Worm (Caenorhabditis elegans) whole organism, midembryonic: ENCODE results near the gene C27B7.2.
A peak's percentile ranks its signal among the peaks of the same experiment; 100 is the strongest.

Experiments
- T22C8.4 ChIP-seq: fragments of 200-800 bp; sonication (Bioruptor generic); IDR thresholded peaks from 2 replicates; pipeline ENCODE4 v1.3.6; 2022; ENCODE audit warnings: missing genetic modification characterization, missing compliant biosample characterization
- cog-1 ChIP-seq: sonication (generic microtip); optimal IDR thresholded peaks from 2 replicates; lab custom pipeline; 2016; ENCODE audit warnings: missing genetic modification characterization, missing compliant biosample characterization
- flt-1 ChIP-seq: fragments of 200-800 bp; sonication (Bioruptor generic); IDR thresholded peaks from 2 replicates; pipeline ENCODE4 v1.3.6; 2022; ENCODE audit warnings: missing genetic modification characterization, missing compliant biosample characterization
- klf-2 ChIP-seq: fragments of 200-800 bp; sonication (Bioruptor generic); conservative IDR thresholded peaks from 2 replicates; pipeline ENCODE4 v1.3.6; 2022; ENCODE audit warnings: missing genetic modification reagents, missing genetic modification characterization, missing compliant biosample characterization
- med-1 ChIP-seq: sonication (generic microtip); optimal IDR thresholded peaks from 2 replicates; lab custom pipeline; 2017; ENCODE audit warnings: missing genetic modification characterization, mild to moderate bottlenecking, missing compliant biosample characterization, antibody characterized with exemption, missing genetic modification reagents; ENCODE audit not compliant: insufficient read depth
- ref-1 ChIP-seq: fragments of 200-800 bp; sonication (Bioruptor generic); conservative IDR thresholded peaks from 2 replicates; pipeline ENCODE4 v1.3.6; 2022; ENCODE audit warnings: missing genetic modification reagents, missing genetic modification characterization, missing compliant biosample characterization
- tab-1 ChIP-seq: fragments of 200-800 bp; sonication (Bioruptor generic); IDR thresholded peaks from 2 replicates; pipeline ENCODE4 v1.3.6; 2022; ENCODE audit warnings: missing genetic modification characterization, missing compliant biosample characterization
- ztf-23 ChIP-seq: fragments of 200-800 bp; sonication (Bioruptor generic); IDR thresholded peaks from 2 replicates; pipeline ENCODE4 v1.3.6; 2022; ENCODE audit warnings: missing genetic modification reagents, missing genetic modification characterization, missing compliant biosample characterization
- ztf-29 ChIP-seq: fragments of 200-800 bp; sonication (Bioruptor generic); IDR thresholded peaks from 2 replicates; pipeline ENCODE4 v1.3.6; 2022; ENCODE audit warnings: missing genetic modification reagents, missing genetic modification characterization, missing compliant biosample characterization

C27B7.2 gene

ce11 chrIV:8888525-8889026 lies 4.1 kb upstream of the C27B7.2 start, which contains the start of gene oma-1:
oma-1 (plus strand) TSS chrIV:8888976.
- TF ChIP-seq flt-1 (GFP tag; lab: Robert Waterston, UW) (no peak), ref-1 (GFP tag; lab: Robert Waterston, UW) (no peak), ztf-23 (GFP tag; lab: Robert Waterston, UW) (no peak), cog-1 (tag; lab: Kevin White, UChicago) (no peak), T22C8.4 (GFP tag; lab: Robert Waterston, UW) (no peak), tab-1 (GFP tag; lab: Robert Waterston, UW) (no peak), klf-2 (GFP tag; lab: Robert Waterston, UW) (no peak), ztf-29 (GFP tag; lab: Robert Waterston, UW) (no peak), med-1 (GFP tag; lab: Kevin White, UChicago) (no peak)

- TF ChIP-seq klf-2 (GFP tag; lab: Robert Waterston, UW), result no peak
- peak; percentile 36; the same call in 1 of the 2 replicates for TF ChIP-seq ztf-29 (GFP tag; lab: Robert Waterston, UW)
- no peak for TF ChIP-seq tab-1 (GFP tag; lab: Robert Waterston, UW)
- no peak for TF ChIP-seq ref-1 (GFP tag; lab: Robert Waterston, UW)
- TF ChIP-seq flt-1 (GFP tag; lab: Robert Waterston, UW), result no peak
- no peak for TF ChIP-seq T22C8.4 (GFP tag; lab: Robert Waterston, UW)
These were observed 1.5 kb upstream of the C27B7.2 start, which contains the start of gene spr-2 for ce11 chrIV:8891131-8891530. spr-2 (plus strand) TSS chrIV:8891462.

DNA sequence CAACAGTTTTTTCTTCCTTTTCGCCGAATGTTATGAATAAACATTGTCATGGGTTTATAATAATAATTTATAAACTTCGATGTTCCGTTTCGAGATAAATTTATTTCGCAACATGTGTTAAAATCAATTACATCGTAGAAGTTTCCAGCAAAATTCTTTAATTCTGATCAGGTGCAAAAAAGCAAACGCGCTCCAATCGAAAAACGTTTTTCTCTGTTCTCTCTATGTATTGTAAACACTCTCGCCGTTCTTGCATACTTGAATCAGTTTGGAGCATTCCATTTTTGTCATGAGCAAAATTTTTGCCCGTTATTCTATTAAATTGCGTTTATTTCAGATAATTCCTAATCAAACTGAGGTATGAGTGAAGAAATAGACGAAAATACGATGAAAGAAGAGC lies 1.1 kb downstream of the C27B7.2 start, which contains the start of gene rad-54.L2:
Gene rad-54.L2 (plus strand): TSS at position 332 of the 400 bp plus-strand sequence.
- no peak for TF ChIP-seq ztf-23 (GFP tag; lab: Robert Waterston, UW)
- TF ChIP-seq T22C8.4 (GFP tag; lab: Robert Waterston, UW), result no peak
- TF ChIP-seq ref-1 (GFP tag; lab: Robert Waterston, UW), result no peak
- TF ChIP-seq tab-1 (GFP tag; lab: Robert Waterston, UW), result no peak
- no peak for TF ChIP-seq flt-1 (GFP tag; lab: Robert Waterston, UW)
- no peak for TF ChIP-seq cog-1 (tag; lab: Kevin White, UChicago)
- TF ChIP-seq med-1 (GFP tag; lab: Kevin White, UChicago), result no peak
- no peak for TF ChIP-seq ztf-29 (GFP tag; lab: Robert Waterston, UW)
- TF ChIP-seq klf-2 (GFP tag; lab: Robert Waterston, UW), result no peak

DNA sequence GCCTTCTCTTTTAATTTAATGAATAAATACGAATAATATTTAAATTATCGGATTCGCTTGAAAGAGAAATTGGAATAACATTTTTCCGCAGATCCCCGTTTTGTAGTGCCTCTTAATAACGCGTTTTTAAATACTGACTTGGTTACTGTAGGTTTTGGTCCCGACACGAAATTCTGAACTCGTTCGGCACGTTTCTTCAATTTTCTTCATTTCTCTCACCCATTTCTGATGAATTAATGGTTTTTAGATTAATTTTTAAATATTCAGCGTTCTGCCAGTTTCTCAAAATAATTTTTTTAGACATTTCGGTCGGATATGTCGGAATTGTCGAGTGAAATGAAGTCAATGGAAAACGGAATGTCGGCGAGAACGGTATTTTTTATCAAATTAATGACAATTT lies 8.7 kb downstream of the C27B7.2 start, which contains the start of gene C27B7.5:
Gene C27B7.5 (plus strand): TSS at position 301 of the 400 bp plus-strand sequence.
- TF ChIP-seq cog-1 (tag; lab: Kevin White, UChicago), result no peak
- no peak for TF ChIP-seq flt-1 (GFP tag; lab: Robert Waterston, UW)
- no peak for TF ChIP-seq ztf-23 (GFP tag; lab: Robert Waterston, UW)
- no peak for TF ChIP-seq klf-2 (GFP tag; lab: Robert Waterston, UW)
- TF ChIP-seq med-1 (GFP tag; lab: Kevin White, UChicago), result no peak
- TF ChIP-seq T22C8.4 (GFP tag; lab: Robert Waterston, UW), result no peak
- TF ChIP-seq tab-1 (GFP tag; lab: Robert Waterston, UW), result no peak
- no peak for TF ChIP-seq ref-1 (GFP tag; lab: Robert Waterston, UW)
- no peak for TF ChIP-seq ztf-29 (GFP tag; lab: Robert Waterston, UW)

DNA sequence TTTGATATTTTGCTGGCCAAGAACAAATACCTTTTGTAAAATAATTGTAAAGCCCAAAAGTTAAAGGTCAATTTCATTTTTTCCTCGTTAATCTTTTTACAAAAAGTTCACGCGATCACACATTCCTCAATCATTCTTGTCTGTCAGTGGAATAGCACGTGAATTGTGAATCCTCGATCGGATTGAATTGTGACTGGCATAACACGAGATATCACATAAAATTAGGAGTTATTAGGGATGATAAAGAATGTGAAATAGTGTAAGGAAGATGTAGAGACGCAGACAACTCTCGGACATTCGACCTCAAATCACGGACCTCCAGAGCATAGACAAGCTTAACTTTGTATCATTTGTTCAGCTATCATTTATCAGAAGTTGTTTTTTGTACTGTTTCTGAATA lies 13.5 kb downstream of the C27B7.2 start, which contains the start of gene C27B7.6:
Gene C27B7.6 (minus strand): TSS at position 182 of the 400 bp plus-strand sequence.
- TF ChIP-seq med-1 (GFP tag; lab: Kevin White, UChicago) (no peak), T22C8.4 (GFP tag; lab: Robert Waterston, UW) (no peak), ref-1 (GFP tag; lab: Robert Waterston, UW) (no peak), tab-1 (GFP tag; lab: Robert Waterston, UW) (no peak), ztf-29 (GFP tag; lab: Robert Waterston, UW) (no peak), ztf-23 (GFP tag; lab: Robert Waterston, UW) (no peak)

- TF ChIP-seq med-1 (GFP tag; lab: Kevin White, UChicago) (no peak), ref-1 (GFP tag; lab: Robert Waterston, UW) (no peak), ztf-23 (GFP tag; lab: Robert Waterston, UW) (no peak), klf-2 (GFP tag; lab: Robert Waterston, UW) (no peak), tab-1 (GFP tag; lab: Robert Waterston, UW) (no peak), T22C8.4 (GFP tag; lab: Robert Waterston, UW) (no peak), cog-1 (tag; lab: Kevin White, UChicago) (no peak), ztf-29 (GFP tag; lab: Robert Waterston, UW) (no peak)
These were observed 14.1 kb downstream of the C27B7.2 start, which contains the start of gene C27B7.7 for ce11 chrIV:8906743-8907142. C27B7.7 (plus strand) TSS chrIV:8907043.

ce11 chrIV:8914187-8914586 lies 21.5 kb downstream of the C27B7.2 start:
- no peak for TF ChIP-seq med-1 (GFP tag; lab: Kevin White, UChicago)
- no peak for TF ChIP-seq klf-2 (GFP tag; lab: Robert Waterston, UW)

DNA sequence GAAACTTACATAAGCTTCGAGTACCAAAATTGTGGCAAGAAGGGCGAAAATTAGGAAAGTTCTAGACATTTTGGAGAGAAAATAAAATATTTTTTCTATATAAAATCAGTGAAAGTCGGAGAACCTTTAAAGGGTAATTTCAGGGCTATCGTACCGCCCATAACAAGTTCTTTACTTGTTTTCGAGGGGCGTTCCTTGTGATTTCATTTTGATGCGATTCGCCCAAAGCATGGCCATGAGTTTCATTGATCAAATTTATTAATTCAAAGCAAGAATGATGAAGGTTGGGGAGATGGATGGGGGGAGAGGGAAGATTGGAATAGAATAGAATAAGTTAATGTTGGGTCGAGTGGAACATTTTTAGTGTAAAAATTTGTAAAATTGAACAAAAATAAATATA lies 23.4 kb downstream of the C27B7.2 start, which contains the start of gene C27B7.9:
Gene C27B7.9 (minus strand): TSS at position 101 of the 400 bp plus-strand sequence.
- TF ChIP-seq med-1 (GFP tag; lab: Kevin White, UChicago), result no peak
- no peak for TF ChIP-seq klf-2 (GFP tag; lab: Robert Waterston, UW)
- no peak for TF ChIP-seq ref-1 (GFP tag; lab: Robert Waterston, UW)
- TF ChIP-seq T22C8.4 (GFP tag; lab: Robert Waterston, UW), result no peak
- no peak for TF ChIP-seq flt-1 (GFP tag; lab: Robert Waterston, UW)
- no peak for TF ChIP-seq ztf-23 (GFP tag; lab: Robert Waterston, UW)

- TF ChIP-seq med-1 (GFP tag; lab: Kevin White, UChicago), result no peak
- no peak for TF ChIP-seq T22C8.4 (GFP tag; lab: Robert Waterston, UW)
- no peak for TF ChIP-seq ztf-23 (GFP tag; lab: Robert Waterston, UW)
- no peak for TF ChIP-seq tab-1 (GFP tag; lab: Robert Waterston, UW)
- no peak for TF ChIP-seq flt-1 (GFP tag; lab: Robert Waterston, UW)
- TF ChIP-seq klf-2 (GFP tag; lab: Robert Waterston, UW), result no peak
- TF ChIP-seq cog-1 (tag; lab: Kevin White, UChicago), result no peak
- TF ChIP-seq ztf-29 (GFP tag; lab: Robert Waterston, UW), result no peak
- TF ChIP-seq ref-1 (GFP tag; lab: Robert Waterston, UW), result no peak
These were observed 26.1 kb downstream of the C27B7.2 start, which contains the start of gene rap-1 for ce11 chrIV:8918790-8919189. rap-1 (minus strand) TSS chrIV:8918890.
